Worm (Caenorhabditis elegans): Measurements from ENCODE around the gene cnx-1.

Gene cnx-1

ce11 chrIII:9804997-9805610 lies 11.8 kb downstream of the cnx-1 start, which contains the start of gene riok-3:
Gene riok-3, minus strand, starts transcription at chrIII:9805011.
- TF ChIP-seq elt-1 (tag; optimal IDR thresholded peaks at IDR 0.05) = no peak
- peak; percentile 33 for TF ChIP-seq nhr-25 (tag; optimal IDR thresholded peaks at IDR 0.05)
- peak; percentile 36 for TF ChIP-seq nhr-23 (tag; optimal IDR thresholded peaks at IDR 0.05)
- TF ChIP-seq ama-1 (optimal IDR thresholded peaks at IDR 0.05) = peak; percentile 62
- TF ChIP-seq nfya-1 (tag; optimal IDR thresholded peaks at IDR 0.05; ENCODE audit: insufficient read depth) = peak; percentile 12
- peak; percentile 20 for TF ChIP-seq elt-2 (tag; optimal IDR thresholded peaks at IDR 0.05)
- TF ChIP-seq eor-1 (tag; optimal IDR thresholded peaks at IDR 0.05) = no peak

- TF ChIP-seq nhr-12 (tag; optimal IDR thresholded peaks at IDR 0.05) = no peak
- no peak for TF ChIP-seq sea-2 (GFP tag; optimal IDR thresholded peaks at IDR 0.05)
- peak; percentile 50 for TF ChIP-seq ama-1 (optimal IDR thresholded peaks at IDR 0.05)
Observed at ce11 chrIII:9802045-9802444, 14.9 kb downstream of the cnx-1 start.

- TF ChIP-seq pqm-1 (tag; optimal IDR thresholded peaks at IDR 0.05) (no peak), lin-15B (tag; optimal IDR thresholded peaks at IDR 0.05) (peak; percentile 10), zag-1 (tag; optimal IDR thresholded peaks at IDR 0.05) (no peak), nhr-23 (tag; optimal IDR thresholded peaks at IDR 0.05) (no peak), nfya-1 (tag; optimal IDR thresholded peaks at IDR 0.05; ENCODE audit: insufficient read depth) (peak; percentile 1), nhr-25 (tag; optimal IDR thresholded peaks at IDR 0.05) (no peak), elt-2 (tag; optimal IDR thresholded peaks at IDR 0.05) (no peak)
Observed at ce11 chrIII:9798478-9799157, 18.3 kb downstream of the cnx-1 start, which contains the start of gene ZK632.2. Gene ZK632.2, plus strand, starts transcription at chrIII:9799107.

DNA sequence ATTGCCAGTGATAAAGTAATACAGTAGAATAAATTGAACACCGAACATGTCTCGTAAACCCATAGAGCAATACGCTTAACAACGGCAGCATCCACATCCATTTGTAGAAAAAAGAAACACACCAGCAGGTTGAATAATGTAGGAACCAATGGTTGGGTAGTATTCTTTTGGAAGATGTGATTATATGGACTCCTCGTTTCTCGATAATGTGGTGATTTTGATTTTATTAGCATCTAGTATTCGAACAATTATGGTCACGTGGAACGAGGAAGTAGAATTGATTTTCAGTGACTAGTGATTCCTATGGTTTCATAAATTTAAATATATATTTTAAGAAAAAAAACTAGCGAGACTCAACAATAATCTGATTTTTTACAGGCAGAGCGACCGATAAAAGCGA lies 20.5 kb downstream of the cnx-1 start, which contains the start of gene srxa-10:
Gene srxa-10, minus strand, starts transcription at position 101 of the 400 bp plus-strand sequence.
- TF ChIP-seq lin-15B (tag; optimal IDR thresholded peaks at IDR 0.05) (no peak), ceh-82 (tag; optimal IDR thresholded peaks at IDR 0.05) (no peak), pqm-1 (tag; optimal IDR thresholded peaks at IDR 0.05) (no peak), R02D3.7 (tag; optimal IDR thresholded peaks at IDR 0.05) (no peak), nhr-77 (tag; optimal IDR thresholded peaks at IDR 0.05) (no peak), elt-2 (tag; optimal IDR thresholded peaks at IDR 0.05) (no peak), fkh-2 (tag; optimal IDR thresholded peaks at IDR 0.05) (no peak), elt-1 (tag; optimal IDR thresholded peaks at IDR 0.05) (no peak), nhr-237 (tag; optimal IDR thresholded peaks at IDR 0.05) (no peak), mdl-1 (tag; optimal IDR thresholded peaks at IDR 0.05) (no peak), egl-5 (tag; optimal IDR thresholded peaks at IDR 0.05) (no peak), sea-2 (GFP tag; optimal IDR thresholded peaks at IDR 0.05) (no peak), lsy-12 (tag; optimal IDR thresholded peaks at IDR 0.05) (no peak)

DNA sequence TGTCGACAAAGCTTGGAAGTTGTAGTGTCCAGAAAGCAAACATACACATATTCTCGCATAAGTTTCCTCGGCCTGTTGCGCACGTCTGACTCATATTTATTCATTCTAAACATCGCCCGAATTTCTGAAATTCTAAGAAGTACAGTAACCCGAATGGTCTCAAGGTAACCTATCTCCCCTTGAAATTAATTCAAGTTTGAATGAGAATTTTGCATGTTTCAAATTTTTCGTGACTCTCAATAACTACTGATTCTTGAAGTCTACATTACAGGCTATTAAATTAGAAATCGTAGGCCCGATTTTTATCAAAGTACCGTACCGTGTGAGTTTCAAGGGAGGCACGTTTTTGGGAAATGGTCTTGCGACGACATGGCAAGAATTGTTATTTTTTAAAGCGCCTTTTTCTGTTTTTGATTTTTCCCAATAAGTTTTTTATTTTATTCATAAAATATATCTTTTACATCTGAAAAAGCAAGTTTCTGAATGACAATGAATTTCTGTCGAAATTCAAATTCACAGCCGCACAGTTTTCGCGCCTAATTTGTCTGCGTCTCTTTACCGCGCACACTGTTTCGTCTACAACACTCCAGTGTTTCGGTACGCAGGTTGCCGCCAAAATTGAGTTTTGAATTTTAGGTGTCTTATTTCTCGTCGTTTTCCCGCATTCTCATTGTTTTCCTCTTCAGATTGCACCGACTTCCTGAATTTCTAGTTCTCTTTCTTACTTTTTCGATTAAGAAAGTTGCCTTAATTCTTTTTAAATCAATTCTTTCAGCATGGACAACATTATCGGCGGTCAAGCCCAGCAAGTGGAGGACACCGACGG lies 23.1 kb downstream of the cnx-1 start, which contains the start of the genes R10E11.9 and mcm-6:
Gene R10E11.9, minus strand, starts transcription at position 51 of the 826 bp plus-strand sequence.
Gene mcm-6, plus strand, starts transcription at position 776 of the 826 bp plus-strand sequence.
- TF ChIP-seq nfya-1 (tag; optimal IDR thresholded peaks at IDR 0.05; ENCODE audit: insufficient read depth) = peak; percentile 18
- TF ChIP-seq fkh-10 (GFP tag; optimal IDR thresholded peaks at IDR 0.05) = no peak
- TF ChIP-seq unc-39 (tag; optimal IDR thresholded peaks at IDR 0.05) = no peak
- peak; percentile 72 for TF ChIP-seq nhr-25 (tag; optimal IDR thresholded peaks at IDR 0.05)

DNA sequence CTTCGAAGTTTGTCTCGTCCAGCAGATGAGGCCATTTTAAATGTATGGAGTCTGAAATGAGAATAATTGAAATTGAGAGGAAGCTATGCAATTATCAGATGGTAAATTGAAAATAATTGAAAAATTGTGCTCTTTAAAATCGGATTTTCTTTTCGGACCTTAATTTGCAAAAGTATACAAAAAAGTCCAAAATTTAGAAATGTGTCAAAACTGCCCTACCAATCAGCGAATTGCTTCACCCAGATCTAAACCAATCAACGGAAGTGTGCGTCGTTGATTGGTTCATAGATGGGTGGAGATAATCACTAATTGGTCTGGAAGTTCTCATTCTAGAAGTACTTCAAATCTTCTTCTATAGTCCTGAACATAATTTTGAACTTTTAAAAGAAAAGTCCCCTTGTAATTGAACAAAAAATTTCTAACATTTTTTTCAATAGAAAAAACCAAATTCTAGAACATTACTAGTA lies 27.3 kb downstream of the cnx-1 start, which contains the start of gene R10E11.5:
Gene R10E11.5, minus strand, starts transcription at position 51 of the 467 bp plus-strand sequence.
- TF ChIP-seq eor-1 (tag; optimal IDR thresholded peaks at IDR 0.05) = no peak
- peak; percentile 70 for TF ChIP-seq nfya-1 (tag; optimal IDR thresholded peaks at IDR 0.05; ENCODE audit: insufficient read depth)

DNA sequence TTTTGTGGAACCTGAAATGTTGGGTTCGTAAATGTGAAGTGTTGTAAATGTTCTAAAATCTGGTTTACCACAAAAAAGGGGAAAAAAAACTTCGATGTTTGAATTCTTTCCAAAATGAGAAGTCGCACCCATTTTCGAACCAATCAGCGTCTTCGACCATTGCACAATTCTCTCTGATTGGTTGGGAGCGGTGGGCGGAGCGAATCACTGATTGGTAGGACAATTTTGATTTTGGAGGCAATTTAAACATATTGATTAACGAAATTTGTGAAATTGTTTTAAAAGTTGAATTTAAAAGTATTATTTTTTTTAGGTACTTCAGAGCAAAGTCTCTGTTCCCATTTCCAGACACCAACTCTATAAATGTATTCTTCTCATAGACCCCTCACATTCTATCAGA lies 27.9 kb downstream of the cnx-1 start:
- TF ChIP-seq skn-1 (tag; optimal IDR thresholded peaks at IDR 0.05) = no peak
- TF ChIP-seq lsy-12 (tag; optimal IDR thresholded peaks at IDR 0.05) = no peak
- TF ChIP-seq nfya-1 (tag; optimal IDR thresholded peaks at IDR 0.05; ENCODE audit: insufficient read depth) = peak; percentile 83
